Worm (Caenorhabditis elegans): ENCODE results near the gene pkhm-2.
A peak's percentile ranks its signal among the peaks of the same experiment; 100 is the strongest.

pkhm-2 gene

ce11 chrX:15224128-15224527 is 42.9 kb upstream of the pkhm-2 start:
- no peak for TF ChIP-seq ceh-48 (tag; optimal IDR thresholded peaks at IDR 0.05)
- TF ChIP-seq tbx-7 (tag; optimal IDR thresholded peaks at IDR 0.05): no peak
- peak; percentile 87 for TF ChIP-seq unc-55 (GFP tag; optimal IDR thresholded peaks at IDR 0.05)

- TF ChIP-seq fkh-6 (tag; optimal IDR thresholded peaks at IDR 0.05): no peak
- no peak for TF ChIP-seq dve-1 (tag; optimal IDR thresholded peaks at IDR 0.05)
- TF ChIP-seq pha-4 (tag; optimal IDR thresholded peaks at IDR 0.05): no peak
- TF ChIP-seq ceh-45 (GFP tag; IDR thresholded peaks at IDR 0.05): no peak
- no peak for TF ChIP-seq ceh-2 (tag; optimal IDR thresholded peaks at IDR 0.05)
- no peak for TF ChIP-seq K02D7.2 (tag; optimal IDR thresholded peaks at IDR 0.05)
- no peak for TF ChIP-seq ttx-3 (tag; optimal IDR thresholded peaks at IDR 0.05)
- no peak for TF ChIP-seq unc-3 (GFP tag; conservative IDR thresholded peaks at IDR 0.05)
- TF ChIP-seq unc-3 (tag; optimal IDR thresholded peaks at IDR 0.05): no peak
Measured at ce11 chrX:15222789-15223188, 41.5 kb upstream of the pkhm-2 start.

- TF ChIP-seq che-1 (tag; optimal IDR thresholded peaks at IDR 0.05) (no peak), sdc-2 (tag; optimal IDR thresholded peaks at IDR 0.05) (peak; percentile 63), ceh-31 (tag; optimal IDR thresholded peaks at IDR 0.05) (peak; percentile 8), fkh-10 (GFP tag; optimal IDR thresholded peaks at IDR 0.05) (no peak), unc-42 (tag; optimal IDR thresholded peaks at IDR 0.05) (no peak)
Measured at ce11 chrX:15221865-15222551, 40.7 kb upstream of the pkhm-2 start.

ce11 chrX:15221107-15221506 is 39.8 kb upstream of the pkhm-2 start:
- TF ChIP-seq fkh-10 (GFP tag; optimal IDR thresholded peaks at IDR 0.05): no peak
- TF ChIP-seq ceh-6 (GFP tag; optimal IDR thresholded peaks at IDR 0.05): no peak
- no peak for TF ChIP-seq pha-4 (tag; optimal IDR thresholded peaks at IDR 0.05)
- TF ChIP-seq nhr-11 (tag; optimal IDR thresholded peaks at IDR 0.05): no peak
- TF ChIP-seq unc-86 (tag; optimal IDR thresholded peaks at IDR 0.05): no peak
- no peak for TF ChIP-seq nhr-232 (tag; optimal IDR thresholded peaks at IDR 0.05)
- no peak for TF ChIP-seq che-1 (tag; optimal IDR thresholded peaks at IDR 0.05)
- TF ChIP-seq unc-42 (tag; optimal IDR thresholded peaks at IDR 0.05): no peak
- TF ChIP-seq gmeb-2 (tag; optimal IDR thresholded peaks at IDR 0.05): no peak
- no peak for TF ChIP-seq pax-1 (tag; optimal IDR thresholded peaks at IDR 0.05)
- no peak for TF ChIP-seq dve-1 (tag; optimal IDR thresholded peaks at IDR 0.05)
- no peak for TF ChIP-seq ceh-30 (tag; optimal IDR thresholded peaks at IDR 0.05)
- TF ChIP-seq sox-4 (tag; optimal IDR thresholded peaks at IDR 0.05): no peak
- no peak for TF ChIP-seq tbx-7 (tag; optimal IDR thresholded peaks at IDR 0.05)
- TF ChIP-seq syd-9 (tag; optimal IDR thresholded peaks at IDR 0.05): no peak
- no peak for TF ChIP-seq T23F11.4 (GFP tag; optimal IDR thresholded peaks at IDR 0.05)

- TF ChIP-seq hlh-6 (tag; optimal IDR thresholded peaks at IDR 0.05) (no peak), ztf-16 (tag; optimal IDR thresholded peaks at IDR 0.05) (no peak), hlh-15 (tag; optimal IDR thresholded peaks at IDR 0.05) (no peak), C08G9.2 (tag; optimal IDR thresholded peaks at IDR 0.05) (no peak), che-1 (tag; optimal IDR thresholded peaks at IDR 0.05) (no peak), F13H6.1 (tag; optimal IDR thresholded peaks at IDR 0.05) (no peak), ets-4 (tag; optimal IDR thresholded peaks at IDR 0.05) (no peak), ceh-30 (tag; optimal IDR thresholded peaks at IDR 0.05) (no peak), ceh-22 (tag; optimal IDR thresholded peaks at IDR 0.05) (no peak), K09A11.1 (tag; optimal IDR thresholded peaks at IDR 0.05; ENCODE audit: insufficient read depth) (no peak), pha-2 (tag; optimal IDR thresholded peaks at IDR 0.05) (no peak), pros-1 (tag; optimal IDR thresholded peaks at IDR 0.05) (no peak), eyg-1 (tag; optimal IDR thresholded peaks at IDR 0.05) (no peak), fkh-6 (tag; optimal IDR thresholded peaks at IDR 0.05) (no peak)
Measured at ce11 chrX:15215272-15215671, 34.0 kb upstream of the pkhm-2 start.

Measured in whole organism, late embryonic.